Worm (Caenorhabditis elegans): ENCODE data around the gene ced-5.

Gene ced-5

ce11 chrIV:10438901-10439300 is 45.0 kb upstream of the ced-5 start, which contains the start of gene F13B12.3:
F13B12.3 (plus strand) TSS chrIV:10439123.
- no peak for TF ChIP-seq repo-1 (tag; optimal IDR thresholded peaks at IDR 0.05)
- TF ChIP-seq sea-2 (GFP tag; IDR thresholded peaks at IDR 0.05): no peak
- TF ChIP-seq bed-2 (GFP tag; IDR thresholded peaks at IDR 0.05): no peak
- no peak for TF ChIP-seq F55B11.4 (tag; optimal IDR thresholded peaks at IDR 0.05; ENCODE audit: borderline replicate concordance, insufficient read depth)
- peak; percentile 96 for TF ChIP-seq nhr-80 (tag; optimal IDR thresholded peaks at IDR 0.05)
- TF ChIP-seq mxl-1 (tag; optimal IDR thresholded peaks at IDR 0.05): no peak
- TF ChIP-seq rec-8 (tag; optimal IDR thresholded peaks at IDR 0.05): no peak
- TF ChIP-seq ets-4 (GFP tag; optimal IDR thresholded peaks at IDR 0.05): peak; percentile 73

- TF ChIP-seq hrde-1 (tag; optimal IDR thresholded peaks at IDR 0.05; ENCODE audit: borderline replicate concordance) (no peak), aptf-3 (GFP tag; IDR thresholded peaks at IDR 0.05) (no peak), pbrm-1 (GFP tag; IDR thresholded peaks at IDR 0.05) (no peak), rcor-1 (GFP tag; IDR thresholded peaks at IDR 0.05) (no peak), sdz-38 (tag; optimal IDR thresholded peaks at IDR 0.05) (no peak), ceh-100 (GFP tag; IDR thresholded peaks at IDR 0.05) (no peak), mes-4 (tag; optimal IDR thresholded peaks at IDR 0.05) (no peak), ztf-6 (GFP tag; IDR thresholded peaks at IDR 0.05) (no peak)
These were observed 41.0 kb upstream of the ced-5 start for ce11 chrIV:10442904-10443303.

ce11 chrIV:10443510-10443909 is 40.4 kb upstream of the ced-5 start, which contains the start of gene F13B12.7:
F13B12.7 (plus strand) TSS chrIV:10443810.
- no peak for TF ChIP-seq hlh-12 (tag; optimal IDR thresholded peaks at IDR 0.05)

ce11 chrIV:10449799-10450198 is 34.1 kb upstream of the ced-5 start, which contains the start of gene F13B12.4:
F13B12.4 (minus strand) TSS chrIV:10449899.
- no peak for TF ChIP-seq pha-4 (tag; optimal IDR thresholded peaks at IDR 0.05)
- no peak for TF ChIP-seq nfya-1 (tag; optimal IDR thresholded peaks at IDR 0.05; ENCODE audit: borderline replicate concordance, insufficient read depth)
- TF ChIP-seq F22D6.2 (tag; optimal IDR thresholded peaks at IDR 0.05): no peak
- TF ChIP-seq dpl-1 (GFP tag; optimal IDR thresholded peaks at IDR 0.05): no peak
- TF ChIP-seq tbp1 (GFP tag; optimal IDR thresholded peaks at IDR 0.05): no peak
- no peak for TF ChIP-seq C06A6.2 (GFP tag; conservative IDR thresholded peaks at IDR 0.05)
- no peak for TF ChIP-seq F52B5.7 (tag; optimal IDR thresholded peaks at IDR 0.05)
- no peak for TF ChIP-seq lin-54 (GFP tag; optimal IDR thresholded peaks at IDR 0.05)
- no peak for TF ChIP-seq D2030.7 (GFP tag; IDR thresholded peaks at IDR 0.05)
- TF ChIP-seq efl-1 (GFP tag; optimal IDR thresholded peaks at IDR 0.05): no peak
- TF ChIP-seq B0035.1 (tag; optimal IDR thresholded peaks at IDR 0.05): no peak
- TF ChIP-seq hsf-1 (GFP tag; IDR thresholded peaks at IDR 0.05): no peak
- no peak for TF ChIP-seq rec-8 (tag; optimal IDR thresholded peaks at IDR 0.05)
- no peak for TF ChIP-seq K12H6.12 (tag; optimal IDR thresholded peaks at IDR 0.05)

ce11 chrIV:10453001-10453400 is 30.9 kb upstream of the ced-5 start, which contains the start of gene F01D4.8:
F01D4.8 (minus strand) TSS chrIV:10453101.
- no peak for TF ChIP-seq pha-4 (tag; optimal IDR thresholded peaks at IDR 0.05)
- TF ChIP-seq hlh-12 (tag; optimal IDR thresholded peaks at IDR 0.05): no peak
- TF ChIP-seq ama-1 (optimal IDR thresholded peaks at IDR 0.05): no peak
- no peak for TF ChIP-seq ama-1 (GFP tag; optimal IDR thresholded peaks at IDR 0.05)
- no peak for TF ChIP-seq K12H6.12 (tag; optimal IDR thresholded peaks at IDR 0.05)
- no peak for TF ChIP-seq C06A6.2 (GFP tag; conservative IDR thresholded peaks at IDR 0.05)
- no peak for TF ChIP-seq ztf-22 (GFP tag; optimal IDR thresholded peaks at IDR 0.05)
- TF ChIP-seq Y53F4B.3 (GFP tag; IDR thresholded peaks at IDR 0.05): no peak

Data from whole organism, young adult.